Fruit fly (Drosophila melanogaster) whole organism, embryonic: ENCODE data around the gene CG6569.

Experiments used
- BtbVII ChIP-seq: fragments of 200-800 bp; sonication (Bioruptor generic); optimal IDR thresholded peaks from 3 replicates; lab custom pipeline; 2017; ENCODE audit warnings: missing biosample characterization, mild to moderate bottlenecking, missing genetic modification characterization
- C15 ChIP-seq: fragments of 200-800 bp; sonication (Bioruptor generic); IDR thresholded peaks from 3 replicates; pipeline ENCODE4 v1.3.6; 2022; ENCODE audit warnings: missing biosample characterization, missing genetic modification characterization
- CG10147 ChIP-seq: fragments of 200-800 bp; sonication (Bioruptor generic); optimal IDR thresholded peaks from 2 replicates; lab custom pipeline; 2019; ENCODE audit warnings: missing biosample characterization, mild to moderate bottlenecking, missing genetic modification characterization, moderate library complexity
- CG11093 ChIP-seq: fragments of 200-800 bp; sonication (Bioruptor generic); IDR thresholded peaks from 3 replicates; pipeline ENCODE4 v1.3.6; 2022; ENCODE audit warnings: missing biosample characterization, missing genetic modification characterization
- CG12104 ChIP-seq: fragments of 200-800 bp; sonication (Bioruptor generic); optimal IDR thresholded peaks from 3 replicates; lab custom pipeline; 2016; ENCODE audit warnings: missing biosample characterization, missing genetic modification characterization
- CG13424 ChIP-seq: fragments of 200-800 bp; sonication (Bioruptor generic); optimal IDR thresholded peaks from 2 replicates; lab custom pipeline; 2019; ENCODE audit warnings: missing biosample characterization, mild to moderate bottlenecking, missing genetic modification characterization, moderate library complexity
- CG14860 ChIP-seq: fragments of 200-800 bp; sonication (Bioruptor generic); IDR thresholded peaks from 3 replicates; pipeline ENCODE4 v1.3.6; 2022; ENCODE audit warnings: missing biosample characterization, missing genetic modification characterization; ENCODE audit not compliant: partially characterized antibody
- CG17802 ChIP-seq: fragments of 200-800 bp; sonication (Bioruptor generic); optimal IDR thresholded peaks from 2 replicates; lab custom pipeline; 2018; ENCODE audit warnings: missing biosample characterization, mild to moderate bottlenecking, missing genetic modification characterization, moderate library complexity
- CG18599 ChIP-seq: fragments of 200-800 bp; sonication (Bioruptor generic); optimal IDR thresholded peaks from 3 replicates; lab custom pipeline; 2017; ENCODE audit warnings: missing biosample characterization, missing genetic modification characterization, mild to moderate bottlenecking, moderate library complexity, missing genetic modification reagents
- CG2875 ChIP-seq: fragments of 200-800 bp; sonication (Bioruptor generic); optimal IDR thresholded peaks from 2 replicates; lab custom pipeline; 2017; ENCODE audit warnings: missing biosample characterization, mild to moderate bottlenecking, missing genetic modification characterization, missing genetic modification reagents
- CG32767 ChIP-seq: fragments of 200-800 bp; sonication (Bioruptor generic); IDR thresholded peaks from 2 replicates; pipeline ENCODE4 v1.3.6; 2022; ENCODE audit warnings: missing biosample characterization, missing genetic modification characterization
- CG3407 ChIP-seq: fragments of 200-800 bp; sonication (Bioruptor generic); optimal IDR thresholded peaks from 2 replicates; lab custom pipeline; 2018; ENCODE audit warnings: missing biosample characterization, mild to moderate bottlenecking, missing genetic modification characterization
- CG5245 ChIP-seq: fragments of 200-800 bp; sonication (Bioruptor generic); optimal IDR thresholded peaks from 3 replicates; lab custom pipeline; 2016; ENCODE audit warnings: missing biosample characterization, missing genetic modification characterization
- CG6683 ChIP-seq: fragments of 200-800 bp; sonication (Bioruptor generic); optimal IDR thresholded peaks from 2 replicates; lab custom pipeline; 2017; ENCODE audit warnings: missing biosample characterization, mild to moderate bottlenecking, missing genetic modification characterization, missing genetic modification reagents
- CG6689 ChIP-seq: fragments of 200-800 bp; sonication (Bioruptor generic); IDR thresholded peaks from 2 replicates; pipeline ENCODE4 v1.3.6; 2022; ENCODE audit warnings: missing biosample characterization, missing genetic modification characterization
- CG6765 ChIP-seq: fragments of 200-800 bp; sonication (Bioruptor generic); optimal IDR thresholded peaks from 3 replicates; lab custom pipeline; 2017; ENCODE audit warnings: missing biosample characterization, mild to moderate bottlenecking, missing genetic modification characterization
- CG7271 ChIP-seq: fragments of 200-800 bp; sonication (Bioruptor generic); optimal IDR thresholded peaks from 2 replicates; lab custom pipeline; 2018; ENCODE audit warnings: missing biosample characterization, mild to moderate bottlenecking, missing genetic modification characterization, moderate library complexity
- CG8089 ChIP-seq: fragments of 200-800 bp; sonication (Bioruptor generic); optimal IDR thresholded peaks from 3 replicates; lab custom pipeline; 2016; ENCODE audit warnings: missing biosample characterization, missing genetic modification characterization
- CG8478 ChIP-seq: fragments of >200 bp; optimal IDR thresholded peaks from 2 replicates; lab custom pipeline; 2018
- CG9215 ChIP-seq: fragments of 200-800 bp; sonication (Bioruptor generic); IDR thresholded peaks from 2 replicates; pipeline ENCODE4 v1.3.6; 2022; ENCODE audit warnings: missing biosample characterization, missing genetic modification characterization
- CHES-1-like ChIP-seq: fragments of 200-800 bp; sonication (Bioruptor generic); optimal IDR thresholded peaks from 2 replicates; lab custom pipeline; 2016; ENCODE audit warnings: missing biosample characterization, missing genetic modification characterization
- Chrac-16 ChIP-seq: fragments of 200-800 bp; sonication (Bioruptor generic); optimal IDR thresholded peaks from 3 replicates; lab custom pipeline; 2016; ENCODE audit warnings: missing biosample characterization, missing genetic modification characterization
- D19A ChIP-seq: fragments of 200-800 bp; optimal IDR thresholded peaks from 3 replicates; lab custom pipeline; 2019; ENCODE audit warnings: missing biosample characterization, mild to moderate bottlenecking, missing genetic modification characterization, moderate library complexity
- Doc3 ChIP-seq: fragments of 200-800 bp; sonication (Bioruptor generic); IDR thresholded peaks from 3 replicates; pipeline ENCODE4 v1.3.6; 2022; ENCODE audit warnings: missing biosample characterization, missing genetic modification characterization; ENCODE audit not compliant: partially characterized antibody
- Hr78 ChIP-seq, 2 experiments: fragments of 200-800 bp in 1 of 2; fragments of >200 bp in 1 of 2; sonication (Bioruptor generic) in 1 of 2; optimal IDR thresholded peaks; 2 replicates each; lab custom pipeline; 2017 to 2019; ENCODE audit warnings: missing biosample characterization in 2 of 2, missing genetic modification characterization in 2 of 2, mild to moderate bottlenecking in 1 of 2, moderate library complexity in 1 of 2
- Lim3 ChIP-seq: fragments of 200-800 bp; sonication (Bioruptor generic); IDR thresholded peaks from 2 replicates; pipeline ENCODE4 v1.3.6; 2022; ENCODE audit warnings: missing biosample characterization, missing genetic modification characterization
- Mes4 ChIP-seq: fragments of 200-800 bp; sonication (Bioruptor generic); optimal IDR thresholded peaks from 2 replicates; lab custom pipeline; 2016; ENCODE audit warnings: missing biosample characterization, missing genetic modification characterization
- NFAT ChIP-seq: fragments of 200-800 bp; sonication (Bioruptor generic); IDR thresholded peaks from 2 replicates; pipeline ENCODE4 v1.3.6; 2022; ENCODE audit warnings: missing biosample characterization, missing genetic modification characterization
- Oaz ChIP-seq: fragments of 200-800 bp; sonication (Bioruptor generic); IDR thresholded peaks from 2 replicates; pipeline ENCODE4 v1.3.6; 2022; ENCODE audit warnings: missing biosample characterization, missing genetic modification characterization
- Side ChIP-seq: fragments of 200-800 bp; sonication (Bioruptor generic); optimal IDR thresholded peaks from 2 replicates; lab custom pipeline; 2016; ENCODE audit warnings: missing biosample characterization, missing genetic modification characterization
- Xbp1 ChIP-seq: fragments of 200-800 bp; sonication (Bioruptor generic); optimal IDR thresholded peaks from 3 replicates; lab custom pipeline; 2016; ENCODE audit warnings: missing biosample characterization, mild to moderate bottlenecking, missing genetic modification characterization
- Xrp1 ChIP-seq: fragments of 200-800 bp; sonication (Bioruptor generic); IDR thresholded peaks from 2 replicates; pipeline ENCODE4 v1.3.6; 2022; ENCODE audit warnings: missing biosample characterization, missing genetic modification characterization
- ash1 ChIP-seq: fragments of 200-800 bp; sonication (Bioruptor generic); optimal IDR thresholded peaks from 2 replicates; lab custom pipeline; 2018; ENCODE audit warnings: missing biosample characterization, mild to moderate bottlenecking, missing genetic modification characterization
- caup ChIP-seq: fragments of 200-800 bp; sonication (Bioruptor generic); optimal IDR thresholded peaks from 3 replicates; lab custom pipeline; 2017; ENCODE audit warnings: missing biosample characterization, mild to moderate bottlenecking, missing genetic modification characterization, moderate library complexity; ENCODE audit not compliant: severe bottlenecking
- da ChIP-seq: fragments of 200-800 bp; sonication (Bioruptor generic); optimal IDR thresholded peaks from 2 replicates; lab custom pipeline; 2016; ENCODE audit warnings: missing biosample characterization, missing genetic modification characterization
- disco-r ChIP-seq: fragments of 200-800 bp; sonication (Bioruptor generic); optimal IDR thresholded peaks from 2 replicates; lab custom pipeline; 2016; ENCODE audit warnings: missing biosample characterization, missing genetic modification characterization
- dmrt11E ChIP-seq: fragments of 200-800 bp; sonication (Bioruptor generic); optimal IDR thresholded peaks from 3 replicates; lab custom pipeline; 2018; ENCODE audit warnings: missing biosample characterization, mild to moderate bottlenecking, missing genetic modification characterization, moderate library complexity
- eyg ChIP-seq: fragments of 200-800 bp; sonication (Bioruptor generic); optimal IDR thresholded peaks from 3 replicates; lab custom pipeline; 2016; ENCODE audit warnings: missing biosample characterization, missing genetic modification characterization
- ftz-f1 ChIP-seq: fragments of 200-800 bp; sonication (Bioruptor generic); optimal IDR thresholded peaks from 2 replicates; lab custom pipeline; 2016; ENCODE audit warnings: missing biosample characterization, missing genetic modification characterization
- kay ChIP-seq: fragments of 200-800 bp; sonication (Bioruptor generic); optimal IDR thresholded peaks from 2 replicates; lab custom pipeline; 2016; ENCODE audit warnings: missing biosample characterization, missing genetic modification characterization
- mld ChIP-seq: fragments of 200-800 bp; sonication (Bioruptor generic); IDR thresholded peaks from 3 replicates; pipeline ENCODE4 v1.3.6; 2022; ENCODE audit warnings: missing biosample characterization, missing genetic modification characterization; ENCODE audit not compliant: partially characterized antibody
- nerfin-1 ChIP-seq: fragments of 200-800 bp; sonication (Bioruptor generic); optimal IDR thresholded peaks from 3 replicates; lab custom pipeline; 2019; ENCODE audit warnings: missing biosample characterization, mild to moderate bottlenecking, missing genetic modification characterization, moderate library complexity
- org-1 ChIP-seq: fragments of 200-800 bp; sonication (Bioruptor generic); optimal IDR thresholded peaks from 2 replicates; lab custom pipeline; 2017; ENCODE audit warnings: missing biosample characterization, missing genetic modification characterization
- peb ChIP-seq: fragments of 200-800 bp; sonication (Bioruptor generic); IDR thresholded peaks from 2 replicates; pipeline ENCODE4 v1.3.6; 2022; ENCODE audit warnings: missing biosample characterization, missing genetic modification characterization
- pita ChIP-seq: fragments of 200-800 bp; sonication (Bioruptor generic); optimal IDR thresholded peaks from 2 replicates; lab custom pipeline; 2017; ENCODE audit warnings: missing biosample characterization, mild to moderate bottlenecking, missing genetic modification characterization
- pnt ChIP-seq: fragments of 200-800 bp; sonication (Bioruptor generic); optimal IDR thresholded peaks from 3 replicates; lab custom pipeline; 2016; ENCODE audit warnings: missing biosample characterization, missing genetic modification characterization
- prd ChIP-seq, 3 experiments: fragments of >200 bp in 2 of 3; fragments of 200-800 bp in 1 of 3; sonication (Bioruptor generic) in 1 of 3; optimal IDR thresholded peaks in 2 of 3; IDR thresholded peaks in 1 of 3; 2 replicates in 2 of 3; 3 replicates in 1 of 3; pipeline versions ENCODE4 v1.3.6 to Lab custom; 2017 to 2022; ENCODE audit warnings: missing biosample characterization in 1 of 3, missing genetic modification characterization in 1 of 3
- ranshi ChIP-seq: fragments of 200-800 bp; sonication (Bioruptor generic); IDR thresholded peaks from 2 replicates; pipeline ENCODE4 v1.3.6; 2022; ENCODE audit warnings: missing biosample characterization, missing genetic modification characterization
- slou ChIP-seq: fragments of 200-800 bp; sonication (Bioruptor generic); optimal IDR thresholded peaks from 3 replicates; lab custom pipeline; 2016; ENCODE audit warnings: missing biosample characterization, missing genetic modification characterization
- sr ChIP-seq: fragments of 200-800 bp; sonication (Bioruptor generic); IDR thresholded peaks from 3 replicates; pipeline ENCODE4 v1.3.6; 2022; ENCODE audit warnings: missing biosample characterization, missing genetic modification characterization
- stc ChIP-seq: fragments of 200-800 bp; sonication (Bioruptor generic); IDR thresholded peaks from 2 replicates; pipeline ENCODE4 v1.3.6; 2022; ENCODE audit warnings: missing biosample characterization, missing genetic modification characterization
- tio ChIP-seq: fragments of 200-800 bp; sonication (Bioruptor generic); optimal IDR thresholded peaks from 2 replicates; lab custom pipeline; 2017; ENCODE audit warnings: missing biosample characterization, missing genetic modification characterization, inconsistent platforms

Gene CG6569

DNA sequence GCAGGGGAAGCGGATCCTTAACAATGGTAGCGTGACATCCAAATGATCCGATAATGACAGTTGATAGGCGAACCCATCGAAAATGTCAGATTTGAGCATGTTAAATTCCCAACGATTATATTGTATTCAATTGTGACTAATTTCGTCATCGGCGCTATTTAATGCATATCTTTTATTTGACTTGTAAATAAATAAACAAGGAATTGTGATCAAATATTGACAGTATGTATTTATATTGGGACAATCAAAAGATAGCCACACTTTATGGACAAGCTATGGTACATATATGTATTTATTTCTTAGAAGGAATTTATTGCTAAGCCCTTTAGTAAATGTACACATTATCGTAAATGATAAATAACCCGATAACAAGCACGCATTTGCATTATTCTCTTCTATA lies 42.6 kb downstream of the CG6569 start (continued):
- TF ChIP-seq ranshi (no peak), prd (optimal IDR thresholded peaks at IDR 0.05; lab: Kevin White, UChicago) (no peak), prd (GFP tag; IDR thresholded peaks at IDR 0.05; lab: Robert Waterston, UW) (no peak), CG32767 (no peak), mld (GFP tag; lab: Robert Waterston, UW) (no peak), peb (GFP tag; lab: Robert Waterston, UW) (no peak), slou (GFP tag; lab: Kevin White, UChicago) (no peak), CG8478 (lab: Kevin White, UChicago) (no peak), Hr78 (GFP tag; optimal IDR thresholded peaks at IDR 0.05; lab: Kevin White, UChicago) (no peak), CG7271 (peak; percentile 26), CG2875 (GFP tag; lab: Kevin White, UChicago) (no peak), CG6683 (GFP tag; lab: Kevin White, UChicago) (no peak), caup (GFP tag; lab: Kevin White, UChicago) (no peak), CG5245 (GFP tag; lab: Kevin White, UChicago) (no peak), CG6765 (GFP tag; lab: Kevin White, UChicago) (no peak), Doc3 (GFP tag; lab: Robert Waterston, UW) (no peak), CG8089 (GFP tag; lab: Kevin White, UChicago) (no peak), Lim3 (GFP tag; lab: Robert Waterston, UW) (no peak), CG12104 (GFP tag; lab: Kevin White, UChicago) (no peak), tio (GFP tag; lab: Kevin White, UChicago) (no peak), da (GFP tag; lab: Kevin White, UChicago) (no peak), Side (no peak), CG10147 (GFP tag; lab: Kevin White, UChicago) (no peak), BtbVII (no peak), CG18599 (GFP tag; lab: Kevin White, UChicago) (no peak), NFAT (no peak), CG6689 (GFP tag; lab: Robert Waterston, UW) (no peak), org-1 (no peak), C15 (GFP tag; lab: Robert Waterston, UW) (no peak), Oaz (GFP tag; lab: Robert Waterston, UW) (no peak), pnt (GFP tag; lab: Kevin White, UChicago) (no peak), Xrp1 (GFP tag; lab: Robert Waterston, UW) (peak; percentile 67), CG17802 (tag; lab: Kevin White, UChicago) (no peak), D19A (tag; lab: Kevin White, UChicago) (peak; percentile 18), ash1 (GFP tag; lab: Kevin White, UChicago) (no peak), CG9215 (GFP tag; lab: Robert Waterston, UW) (no peak), CG14860 (GFP tag; lab: Robert Waterston, UW) (no peak), eyg (GFP tag; lab: Kevin White, UChicago) (no peak), disco-r (GFP tag; lab: Kevin White, UChicago) (no peak), pita (GFP tag; lab: Kevin White, UChicago) (no peak), kay (GFP tag; lab: Kevin White, UChicago) (no peak), ftz-f1 (no peak), dmrt11E (peak; percentile 50), sr (GFP tag; lab: Robert Waterston, UW) (no peak), CG11093 (GFP tag; lab: Robert Waterston, UW) (no peak), Mes4 (GFP tag; lab: Kevin White, UChicago) (no peak), Chrac-16 (GFP tag; lab: Kevin White, UChicago) (no peak), CG3407 (GFP tag; lab: Kevin White, UChicago) (no peak), CHES-1-like (GFP tag; lab: Kevin White, UChicago) (no peak), CG13424 (tag; lab: Kevin White, UChicago) (no peak), nerfin-1 (tag; lab: Kevin White, UChicago) (peak; percentile 7), stc (GFP tag; lab: Robert Waterston, UW) (no peak), Xbp1 (GFP tag; lab: Kevin White, UChicago) (no peak)
